Fruit fly (Drosophila melanogaster) whole organism, embryonic: ENCODE measurements around the gene CG31793.

Experiments used
- CG10462 ChIP-seq: fragments of 200-800 bp; sonication (Bioruptor generic); optimal IDR thresholded peaks from 2 replicates; lab custom pipeline; 2016; ENCODE audit warnings: missing biosample characterization, missing genetic modification characterization
- CG12071 ChIP-seq: fragments of 200-800 bp; sonication (Bioruptor generic); optimal IDR thresholded peaks from 3 replicates; lab custom pipeline; 2018; ENCODE audit warnings: missing biosample characterization, mild to moderate bottlenecking, missing genetic modification characterization
- CG12299 ChIP-seq: fragments of 200-800 bp; sonication (Bioruptor generic); optimal IDR thresholded peaks from 2 replicates; lab custom pipeline; 2018; ENCODE audit warnings: missing biosample characterization, mild to moderate bottlenecking, missing genetic modification characterization
- CG12769 ChIP-seq: fragments of 200-800 bp; sonication (Bioruptor generic); optimal IDR thresholded peaks from 2 replicates; lab custom pipeline; 2019; ENCODE audit warnings: missing biosample characterization, mild to moderate bottlenecking, missing genetic modification characterization, moderate library complexity
- CG13123 ChIP-seq: fragments of 200-800 bp; sonication (Bioruptor generic); optimal IDR thresholded peaks from 2 replicates; lab custom pipeline; 2016; ENCODE audit warnings: missing biosample characterization, missing genetic modification characterization
- CG13894 ChIP-seq: fragments of 200-800 bp; sonication (Bioruptor generic); optimal IDR thresholded peaks from 3 replicates; lab custom pipeline; 2018; ENCODE audit warnings: missing biosample characterization, mild to moderate bottlenecking, missing genetic modification characterization, moderate library complexity
- CG15696 ChIP-seq: fragments of 200-800 bp; sonication (Bioruptor generic); optimal IDR thresholded peaks from 2 replicates; lab custom pipeline; 2019; ENCODE audit warnings: missing biosample characterization, mild to moderate bottlenecking, missing genetic modification characterization, moderate library complexity
- CG16813 ChIP-seq: fragments of 200-800 bp; sonication (Bioruptor generic); IDR thresholded peaks from 3 replicates; pipeline ENCODE4 v1.3.6; 2022; ENCODE audit warnings: missing biosample characterization, missing genetic modification characterization; ENCODE audit not compliant: partially characterized antibody
- CG1792 ChIP-seq: fragments of 200-800 bp; sonication (Bioruptor generic); optimal IDR thresholded peaks from 2 replicates; lab custom pipeline; 2016; ENCODE audit warnings: missing biosample characterization, missing genetic modification characterization
- CG18262 ChIP-seq: fragments of 200-800 bp; optimal IDR thresholded peaks from 3 replicates; lab custom pipeline; 2019; ENCODE audit warnings: missing biosample characterization, mild to moderate bottlenecking, missing genetic modification characterization, moderate library complexity
- CG2129 ChIP-seq: fragments of 200-800 bp; sonication (Bioruptor generic); IDR thresholded peaks from 2 replicates; pipeline ENCODE4 v1.3.6; 2022; ENCODE audit warnings: missing biosample characterization, missing genetic modification characterization; ENCODE audit not compliant: partially characterized antibody
- CG2199 ChIP-seq: fragments of 200-800 bp; sonication (Bioruptor generic); IDR thresholded peaks from 3 replicates; pipeline ENCODE4 v1.3.6; 2022; ENCODE audit warnings: missing biosample characterization, missing genetic modification characterization
- CG3726 ChIP-seq: fragments of 200-800 bp; sonication (Bioruptor generic); IDR thresholded peaks from 3 replicates; pipeline ENCODE4, ENCODE4 v1.3.6; 2022; ENCODE audit warnings: missing biosample characterization, missing genetic modification characterization
- CG43689 ChIP-seq: fragments of 200-800 bp; sonication (Bioruptor generic); IDR thresholded peaks from 2 replicates; pipeline ENCODE4 v1.3.6; 2022; ENCODE audit warnings: missing biosample characterization, missing genetic modification characterization
- CG4424 ChIP-seq: fragments of 200-800 bp; sonication (Bioruptor generic); optimal IDR thresholded peaks from 3 replicates; lab custom pipeline; 2016; ENCODE audit warnings: missing biosample characterization, missing genetic modification characterization
- CG5180 ChIP-seq: fragments of 200-800 bp; sonication (Bioruptor generic); optimal IDR thresholded peaks from 3 replicates; lab custom pipeline; 2017; ENCODE audit warnings: missing biosample characterization, missing genetic modification characterization, mild to moderate bottlenecking, moderate library complexity, missing genetic modification reagents
- CG7372 ChIP-seq: fragments of 200-800 bp; sonication (Bioruptor generic); IDR thresholded peaks from 2 replicates; pipeline ENCODE4 v1.3.6; 2022; ENCODE audit warnings: missing biosample characterization, missing genetic modification characterization
- CG7786 ChIP-seq: fragments of 200-800 bp; sonication (Bioruptor generic); optimal IDR thresholded peaks from 2 replicates; lab custom pipeline; 2016; ENCODE audit warnings: missing biosample characterization, missing genetic modification characterization
- CG7839 ChIP-seq: fragments of 200-800 bp; sonication (Bioruptor generic); optimal IDR thresholded peaks from 3 replicates; lab custom pipeline; 2018; ENCODE audit warnings: missing biosample characterization, mild to moderate bottlenecking, missing genetic modification characterization, moderate library complexity
- CG7928 ChIP-seq: fragments of 200-800 bp; sonication (Bioruptor generic); optimal IDR thresholded peaks from 2 replicates; lab custom pipeline; 2017; ENCODE audit warnings: missing biosample characterization, mild to moderate bottlenecking, missing genetic modification characterization
- CG9437 ChIP-seq: fragments of 200-800 bp; sonication (Bioruptor generic); optimal IDR thresholded peaks from 2 replicates; lab custom pipeline; 2018; ENCODE audit warnings: missing biosample characterization, mild to moderate bottlenecking, missing genetic modification characterization
- CG9797 ChIP-seq: fragments of 200-800 bp; sonication (Bioruptor generic); optimal IDR thresholded peaks from 3 replicates; lab custom pipeline; 2018; ENCODE audit warnings: missing biosample characterization, mild to moderate bottlenecking, missing genetic modification characterization
- D ChIP-seq, 2 experiments: fragments of 200-800 bp in 1 of 2; fragments of >200 bp in 1 of 2; sonication (Bioruptor generic) in 1 of 2; optimal IDR thresholded peaks; 2 replicates in 1 of 2; 3 replicates in 1 of 2; lab custom pipeline; 2017; ENCODE audit warnings: mild to moderate bottlenecking in 1 of 2, missing biosample characterization in 1 of 2, missing genetic modification characterization in 1 of 2, missing genetic modification reagents in 1 of 2
- D19A ChIP-seq: fragments of 200-800 bp; optimal IDR thresholded peaks from 3 replicates; lab custom pipeline; 2019; ENCODE audit warnings: missing biosample characterization, mild to moderate bottlenecking, missing genetic modification characterization, moderate library complexity
- Doc2 ChIP-seq: fragments of 200-800 bp; sonication (Bioruptor generic); IDR thresholded peaks from 2 replicates; pipeline ENCODE4 v1.3.6; 2022; ENCODE audit warnings: missing biosample characterization, missing genetic modification characterization
- E2f1 ChIP-seq: fragments of 200-800 bp; sonication (Bioruptor generic); IDR thresholded peaks from 2 replicates; pipeline ENCODE4 v1.3.6; 2022; ENCODE audit warnings: missing biosample characterization, missing genetic modification characterization
- Hr39 ChIP-seq: fragments of >200 bp; optimal IDR thresholded peaks from 2 replicates; lab custom pipeline; 2017
- Mad ChIP-seq: fragments of 200-800 bp; sonication (Bioruptor generic); optimal IDR thresholded peaks from 2 replicates; lab custom pipeline; 2016; ENCODE audit warnings: missing biosample characterization, missing genetic modification characterization
- NC2α ChIP-seq: fragments of 200-800 bp; sonication (Bioruptor generic); optimal IDR thresholded peaks from 2 replicates; lab custom pipeline; 2016; ENCODE audit warnings: missing biosample characterization, missing genetic modification characterization
- NC2β ChIP-seq: fragments of 200-800 bp; sonication (Bioruptor generic); optimal IDR thresholded peaks from 2 replicates; lab custom pipeline; 2016; ENCODE audit warnings: missing biosample characterization, missing genetic modification characterization
- Optix ChIP-seq: fragments of 200-800 bp; sonication (Bioruptor generic); IDR thresholded peaks from 3 replicates; pipeline ENCODE4 v1.3.6; 2022; ENCODE audit warnings: missing biosample characterization, missing genetic modification characterization
- Ravus ChIP-seq: fragments of 200-800 bp; sonication (Bioruptor generic); IDR thresholded peaks from 2 replicates; pipeline ENCODE4 v1.3.6; 2022; ENCODE audit warnings: missing biosample characterization, missing genetic modification characterization
- Rx ChIP-seq: fragments of 200-800 bp; sonication (Bioruptor generic); IDR thresholded peaks from 2 replicates; pipeline ENCODE4 v1.3.6; 2022; ENCODE audit warnings: missing biosample characterization, missing genetic modification characterization
- Six4 ChIP-seq: fragments of 200-800 bp; sonication (Bioruptor generic); optimal IDR thresholded peaks from 2 replicates; lab custom pipeline; 2016; ENCODE audit warnings: missing biosample characterization, missing genetic modification characterization
- Sox102F ChIP-seq: fragments of 200-800 bp; sonication (Bioruptor generic); optimal IDR thresholded peaks from 2 replicates; lab custom pipeline; 2018; ENCODE audit warnings: missing biosample characterization, mild to moderate bottlenecking, missing genetic modification characterization, moderate library complexity
- Usf ChIP-seq: fragments of 200-800 bp; sonication (Bioruptor generic); optimal IDR thresholded peaks from 2 replicates; lab custom pipeline; 2017; ENCODE audit warnings: missing genotype, missing biosample characterization, missing genetic modification characterization
- ap ChIP-seq: fragments of 200-800 bp; sonication (Bioruptor generic); IDR thresholded peaks from 2 replicates; pipeline ENCODE4 v1.3.6; 2022; ENCODE audit warnings: missing biosample characterization, missing genetic modification characterization
- ash1 ChIP-seq: fragments of 200-800 bp; sonication (Bioruptor generic); optimal IDR thresholded peaks from 2 replicates; lab custom pipeline; 2018; ENCODE audit warnings: missing biosample characterization, mild to moderate bottlenecking, missing genetic modification characterization
- ato ChIP-seq: fragments of 200-800 bp; sonication (Bioruptor generic); IDR thresholded peaks from 2 replicates; pipeline ENCODE4 v1.3.6; 2022; ENCODE audit warnings: missing biosample characterization, missing genetic modification characterization; ENCODE audit not compliant: partially characterized antibody
- chinmo ChIP-seq: fragments of 200-800 bp; sonication (Bioruptor generic); IDR thresholded peaks from 4 replicates; pipeline ENCODE4 v1.3.6; 2022; ENCODE audit warnings: missing biosample characterization, missing genetic modification characterization; ENCODE audit not compliant: partially characterized antibody
- danr ChIP-seq: fragments of 200-800 bp; sonication (Bioruptor generic); IDR thresholded peaks from 2 replicates; pipeline ENCODE4 v1.3.6; 2022; ENCODE audit warnings: missing biosample characterization, missing genetic modification characterization
- dpn ChIP-seq, 2 experiments: fragments of 200-800 bp; sonication (Bioruptor generic); optimal IDR thresholded peaks; 3 replicates each; lab custom pipeline; 2016; ENCODE audit warnings: missing biosample characterization in 2 of 2, missing genetic modification characterization in 2 of 2
- fd102C ChIP-seq: fragments of 200-800 bp; sonication (Bioruptor generic); optimal IDR thresholded peaks from 2 replicates; lab custom pipeline; 2018; ENCODE audit warnings: missing biosample characterization, mild to moderate bottlenecking, missing genetic modification characterization, moderate library complexity
- gro ChIP-seq: fragments of 200-800 bp; sonication (Bioruptor generic); optimal IDR thresholded peaks from 2 replicates; lab custom pipeline; 2016; ENCODE audit warnings: missing biosample characterization, missing genetic modification characterization
- ken ChIP-seq: fragments of 200-800 bp; sonication (Bioruptor generic); IDR thresholded peaks from 3 replicates; pipeline ENCODE4 v1.3.6; 2022; ENCODE audit warnings: missing biosample characterization, missing genetic modification characterization
- maf-S ChIP-seq: fragments of 200-800 bp; sonication (Bioruptor generic); optimal IDR thresholded peaks from 2 replicates; lab custom pipeline; 2016; ENCODE audit warnings: missing biosample characterization, missing genetic modification characterization
- mirr ChIP-seq: fragments of 200-800 bp; sonication (Bioruptor generic); optimal IDR thresholded peaks from 3 replicates; lab custom pipeline; 2018; ENCODE audit warnings: missing biosample characterization, mild to moderate bottlenecking, missing genetic modification characterization
- tin ChIP-seq: fragments of 200-800 bp; sonication (Bioruptor generic); optimal IDR thresholded peaks from 3 replicates; lab custom pipeline; 2016; ENCODE audit warnings: missing biosample characterization, missing genetic modification characterization
- trh ChIP-seq: fragments of 200-800 bp; sonication (Bioruptor generic); optimal IDR thresholded peaks from 2 replicates; lab custom pipeline; 2016; ENCODE audit warnings: missing biosample characterization, missing genetic modification characterization
- wdn ChIP-seq: fragments of 200-800 bp; sonication (Bioruptor generic); IDR thresholded peaks from 2 replicates; pipeline ENCODE4 v1.3.6; 2022; ENCODE audit warnings: missing biosample characterization, missing genetic modification characterization

CG31793 gene

DNA sequence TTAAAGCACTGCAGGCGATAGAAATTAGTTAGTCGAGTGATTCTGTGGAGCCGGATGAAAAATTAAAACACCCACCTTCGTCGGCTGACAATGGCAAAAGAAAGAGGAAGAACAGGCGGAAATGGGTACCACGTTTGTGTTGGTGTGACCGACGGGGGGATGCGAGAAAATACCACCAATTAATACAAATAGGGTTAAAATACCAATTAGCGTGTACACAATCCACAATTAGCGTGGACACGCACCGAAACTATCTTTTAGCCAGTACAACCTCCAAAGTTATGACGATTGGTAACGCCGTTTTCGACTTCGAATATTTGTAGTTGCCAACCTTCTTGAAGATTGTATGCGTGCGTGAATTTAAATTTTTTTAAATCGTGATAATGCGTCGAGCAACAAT, 6.0 kb downstream of the CG31793 start, which contains the start of gene RpL30 (continued):
- TF ChIP-seq Sox102F (peak; percentile 59), CG12769 (tag; lab: Kevin White, UChicago) (peak; percentile 94), CG9797 (GFP tag; lab: Kevin White, UChicago) (peak; percentile 100), CG16813 (peak; percentile 54; the same call in 2 of the 3 replicates), CG10462 (GFP tag; lab: Kevin White, UChicago) (peak; percentile 77), Usf (GFP tag; lab: Kevin White, UChicago) (peak; percentile 80), ken (GFP tag; lab: Robert Waterston, UW) (peak; percentile 88), NC2α (GFP tag; lab: Kevin White, UChicago) (peak; percentile 91), Doc2 (0 out of 2 replicates have a peak, but pooled peaks have one; percentile 33), mirr (peak; percentile 97), CG7372 (peak; percentile 43; the same call in 1 of the 2 replicates), CG13894 (peak; percentile 92), gro (GFP tag; lab: Kevin White, UChicago) (peak; percentile 90), D19A (tag; lab: Kevin White, UChicago) (peak; percentile 45), CG1792 (peak; percentile 83), CG9437 (GFP tag; lab: Kevin White, UChicago) (peak; percentile 67), ap (GFP tag; lab: Robert Waterston, UW) (peak; percentile 61; the same call in 1 of the 2 replicates), Optix (GFP tag; lab: Robert Waterston, UW) (peak; percentile 80), CG15696 (tag; lab: Kevin White, UChicago) (peak; percentile 59), ato (GFP tag; lab: Robert Waterston, UW) (peak; percentile 40; the same call in 1 of the 2 replicates), CG13123 (GFP tag; lab: Kevin White, UChicago) (peak; percentile 82), CG12071 (GFP tag; lab: Kevin White, UChicago) (peak; percentile 95), Six4 (GFP tag; lab: Kevin White, UChicago) (peak; percentile 73), maf-S (GFP tag; lab: Kevin White, UChicago) (peak; percentile 90), Hr39 (lab: Kevin White, UChicago) (no peak), CG18262 (tag; lab: Kevin White, UChicago) (peak; percentile 79), fd102C (GFP tag; lab: Kevin White, UChicago) (peak; percentile 89), Mad (GFP tag; lab: Kevin White, UChicago) (peak; percentile 91), CG7839 (tag; lab: Kevin White, UChicago) (peak; percentile 85), D (optimal IDR thresholded peaks at IDR 0.05; lab: Kevin White, UChicago) (no peak), D (GFP tag; optimal IDR thresholded peaks at IDR 0.05; lab: Kevin White, UChicago) (peak; percentile 83), CG7786 (peak; percentile 82), NC2β (GFP tag; lab: Kevin White, UChicago) (peak; percentile 99), tin (GFP tag; lab: Kevin White, UChicago) (peak; percentile 80), danr (GFP tag; lab: Robert Waterston, UW) (0 out of 2 replicates have a peak, but pooled peaks have one; percentile 27), ash1 (GFP tag; lab: Kevin White, UChicago) (peak; percentile 95), dpn (GFP tag; optimal IDR thresholded peaks at IDR 0.05; lab: Kevin White, UChicago) (peak; percentile 81 to 93), Rx (GFP tag; lab: Robert Waterston, UW) (peak; percentile 84), CG3726 (peak; percentile 81), CG4424 (GFP tag; lab: Kevin White, UChicago) (peak; percentile 83), wdn (peak; percentile 85), trh (peak; percentile 80), chinmo (peak; percentile 86; the same call in 3 of the 4 replicates), CG2129 (GFP tag; lab: Robert Waterston, UW) (no peak), CG5180 (peak; percentile 70), E2f1 (GFP tag; lab: Robert Waterston, UW) (peak; percentile 75), CG12299 (peak; percentile 92), CG43689 (GFP tag; lab: Robert Waterston, UW) (peak; percentile 55; the same call in 1 of the 2 replicates), CG2199 (GFP tag; lab: Robert Waterston, UW) (peak; percentile 86), Ravus (GFP tag; lab: Robert Waterston, UW) (no peak), CG7928 (GFP tag; lab: Kevin White, UChicago) (peak; percentile 75)
